Worm (Caenorhabditis elegans): ENCODE measurements around the gene rpn-12.

ce11 chrII:11700635-11701034 is 47.7 kb downstream of the rpn-12 start:
- TF ChIP-seq nhr-12 (tag; optimal IDR thresholded peaks at IDR 0.05) (no peak), pqm-1 (tag; optimal IDR thresholded peaks at IDR 0.05) (no peak), pha-4 (tag; optimal IDR thresholded peaks at IDR 0.05) (no peak)
